Fruit fly (Drosophila melanogaster) Kc167 (cell line): ENCODE measurements around the gene Zip99C.

Experiments used
- Myc ChIP-seq: fragments of >200 bp; optimal IDR thresholded peaks from 2 replicates; lab custom pipeline; 2017; ENCODE audit warnings: missing external identifiers
- Sin3A ChIP-seq: fragments of >200 bp; optimal IDR thresholded peaks from 2 replicates; lab custom pipeline; 2018; ENCODE audit warnings: missing external identifiers
- h ChIP-seq: fragments of >200 bp; optimal IDR thresholded peaks from 3 replicates; lab custom pipeline; 2018; ENCODE audit warnings: missing external identifiers
- insv ChIP-seq: fragments of >200 bp; optimal IDR thresholded peaks from 3 replicates; lab custom pipeline; 2018; ENCODE audit warnings: missing external identifiers
- psq ChIP-seq: fragments of >200 bp; optimal IDR thresholded peaks from 2 replicates; lab custom pipeline; 2017; ENCODE audit warnings: missing external identifiers
- ttk ChIP-seq: sonication (Bioruptor generic); optimal IDR thresholded peaks from 2 replicates; lab custom pipeline; 2017; ENCODE audit warnings: missing external identifiers

The Zip99C gene

dm6 chr3R:29816266-29816665, 52.4 kb downstream of the Zip99C start, which contains the start of gene Vps16B:
Gene Vps16B, minus strand, starts transcription at chr3R:29816451.
- TF ChIP-seq insv (no peak), Myc (no peak), Sin3A (lab: Kevin White, UChicago) (no peak), h (lab: Kevin White, UChicago) (no peak), ttk (no peak), psq (no peak)
